Worm (Caenorhabditis elegans) whole organism, L1 larva: ENCODE measurements around the gene rpac-40.

Experiments
- C04F5.9 ChIP-seq: sonication (generic microtip); optimal IDR thresholded peaks from 2 replicates; lab custom pipeline; 2016; ENCODE audit warnings: missing genetic modification characterization, missing compliant biosample characterization
- C34B4.2 ChIP-seq: sonication (generic microtip); optimal IDR thresholded peaks from 2 replicates; lab custom pipeline; 2017; ENCODE audit warnings: mild to moderate bottlenecking, missing genetic modification characterization, missing compliant biosample characterization
- aly-2 ChIP-seq: fragments of 150-350 bp; optimal IDR thresholded peaks from 2 replicates; lab custom pipeline; 2014; ENCODE audit warnings: missing biosample characterization, missing genetic modification characterization
- blmp-1 ChIP-seq: fragments of 150-350 bp; optimal IDR thresholded peaks from 2 replicates; lab custom pipeline; 2014; ENCODE audit warnings: missing biosample characterization, missing genetic modification characterization
- ceh-8 ChIP-seq: fragments of 200-800 bp; sonication (Bioruptor generic); optimal IDR thresholded peaks from 2 replicates; lab custom pipeline; 2018; ENCODE audit warnings: mild to moderate bottlenecking, missing genetic modification characterization, moderate library complexity, missing compliant biosample characterization
- ceh-82 ChIP-seq, 3 experiments: fragments of 150-350 bp in 1 of 3; sonication (generic microtip) in 2 of 3; optimal IDR thresholded peaks; 2 replicates each; lab custom pipeline; 2014 to 2017; ENCODE audit warnings: missing biosample characterization in 3 of 3, missing genetic modification characterization in 3 of 3
- ceh-90 ChIP-seq: sonication (generic microtip); optimal IDR thresholded peaks from 2 replicates; lab custom pipeline; 2016; ENCODE audit warnings: missing genetic modification characterization, missing compliant biosample characterization
- dpl-1 ChIP-seq, 3 experiments: fragments of 150-350 bp in 2 of 3; sonication (generic microtip) in 1 of 3; optimal IDR thresholded peaks; 2 replicates each; lab custom pipeline; 2014 to 2017; ENCODE audit warnings: missing biosample characterization in 3 of 3, missing genetic modification characterization in 3 of 3, missing genetic modification reagents in 3 of 3
- dsc-1 ChIP-seq: sonication (generic microtip); optimal IDR thresholded peaks from 2 replicates; lab custom pipeline; 2016; ENCODE audit warnings: mild to moderate bottlenecking, missing genetic modification characterization, missing compliant biosample characterization
- efl-1 ChIP-seq, 4 experiments: fragments of 150-350 bp; optimal IDR thresholded peaks in 3 of 4; peaks in 1 of 4; 1 replicate in 1 of 4; 2 replicates in 3 of 4; lab custom pipeline; 2014; ENCODE audit warnings: missing biosample characterization in 2 of 4, missing genetic modification characterization in 2 of 4, missing genetic modification reagents in 2 of 4
- egl-27 ChIP-seq, 2 experiments: fragments of 150-350 bp in 1 of 2; sonication (generic microtip); optimal IDR thresholded peaks; 3 replicates each; lab custom pipeline; 2017 to 2018; ENCODE audit warnings: missing biosample characterization in 2 of 2, missing genetic modification characterization in 2 of 2, missing genetic modification reagents in 2 of 2
- fos-1 ChIP-seq: fragments of 150-350 bp; optimal IDR thresholded peaks from 2 replicates; lab custom pipeline; 2014; ENCODE audit warnings: missing biosample characterization, missing genetic modification characterization
- irx-1 ChIP-seq: sonication (generic microtip); optimal IDR thresholded peaks from 2 replicates; lab custom pipeline; 2016; ENCODE audit warnings: missing genetic modification characterization, missing compliant biosample characterization
- jun-1 ChIP-seq: fragments of 150-350 bp; optimal IDR thresholded peaks from 2 replicates; lab custom pipeline; 2014; ENCODE audit warnings: missing biosample characterization, missing genetic modification reagents, missing genetic modification characterization
- lin-13 ChIP-seq: fragments of 150-350 bp; optimal IDR thresholded peaks from 2 replicates; lab custom pipeline; 2014; ENCODE audit warnings: missing biosample characterization, missing genetic modification reagents, missing genetic modification characterization
- lin-14 ChIP-seq: fragments of 200-800 bp; sonication (Bioruptor generic); optimal IDR thresholded peaks from 2 replicates; lab custom pipeline; 2018; ENCODE audit warnings: mild to moderate bottlenecking, missing genetic modification characterization, moderate library complexity, missing compliant biosample characterization
- lin-15B ChIP-seq: fragments of 150-350 bp; sonication (generic microtip); optimal IDR thresholded peaks from 3 replicates; lab custom pipeline; 2014; ENCODE audit warnings: missing biosample characterization, missing genetic modification characterization
- lin-35 ChIP-seq, 2 experiments: fragments of 150-350 bp; optimal IDR thresholded peaks; 2 replicates each; lab custom pipeline; 2014; ENCODE audit warnings: missing biosample characterization in 2 of 2, missing genetic modification characterization in 2 of 2, missing genetic modification reagents in 2 of 2
- lin-39 ChIP-seq: fragments of 150-350 bp; optimal IDR thresholded peaks from 2 replicates; lab custom pipeline; 2014; ENCODE audit warnings: missing biosample characterization, missing genetic modification reagents, missing genetic modification characterization
- lsy-2 ChIP-seq, 2 experiments: fragments of 150-350 bp; optimal IDR thresholded peaks; 2 replicates each; lab custom pipeline; 2014; ENCODE audit warnings: missing biosample characterization in 2 of 2, missing genetic modification characterization in 2 of 2
- mdl-1 ChIP-seq, 2 experiments: fragments of 150-350 bp; optimal IDR thresholded peaks; 2 replicates each; lab custom pipeline; 2014 to 2017; ENCODE audit warnings: missing biosample characterization in 2 of 2, missing genetic modification characterization in 2 of 2, inconsistent platforms in 1 of 2
- mep-1 ChIP-seq: fragments of 150-350 bp; optimal IDR thresholded peaks from 2 replicates; lab custom pipeline; 2014; ENCODE audit warnings: missing biosample characterization, missing genetic modification characterization
- nhr-12 ChIP-seq: sonication (generic microtip); optimal IDR thresholded peaks from 2 replicates; lab custom pipeline; 2017; ENCODE audit warnings: missing biosample characterization, missing genetic modification characterization
- nhr-19 ChIP-seq: fragments of 200-800 bp; sonication (Bioruptor generic); conservative IDR thresholded peaks from 2 replicates; pipeline ENCODE4 v1.3.6; 2022; ENCODE audit warnings: missing genetic modification characterization, missing compliant biosample characterization
- nhr-20 ChIP-seq: sonication (generic microtip); optimal IDR thresholded peaks from 2 replicates; lab custom pipeline; 2016; ENCODE audit warnings: mild to moderate bottlenecking, missing genetic modification characterization, missing compliant biosample characterization
- nhr-77 ChIP-seq: fragments of 150-350 bp; optimal IDR thresholded peaks from 2 replicates; lab custom pipeline; 2014; ENCODE audit warnings: missing biosample characterization, missing genetic modification characterization
- pag-3 ChIP-seq: sonication (generic microtip); optimal IDR thresholded peaks from 2 replicates; lab custom pipeline; 2017; ENCODE audit warnings: missing genetic modification characterization, mild to moderate bottlenecking, missing compliant biosample characterization, antibody characterized with exemption, borderline replicate concordance; ENCODE audit not compliant: insufficient read depth
- pqm-1 ChIP-seq: sonication (generic microtip); optimal IDR thresholded peaks from 3 replicates; lab custom pipeline; 2017; ENCODE audit warnings: missing biosample characterization, missing genetic modification characterization
- rnt-1 ChIP-seq: sonication (generic microtip); optimal IDR thresholded peaks from 2 replicates; lab custom pipeline; 2016; ENCODE audit warnings: mild to moderate bottlenecking, missing genetic modification characterization, moderate library complexity, missing compliant biosample characterization
- snu-23 ChIP-seq: sonication (generic microtip); optimal IDR thresholded peaks from 2 replicates; lab custom pipeline; 2016; ENCODE audit warnings: missing genetic modification characterization, missing compliant biosample characterization
- sptf-1 ChIP-seq: fragments of 150-350 bp; optimal IDR thresholded peaks from 2 replicates; lab custom pipeline; 2014; ENCODE audit warnings: missing biosample characterization, missing genetic modification characterization
- sup-37 ChIP-seq: fragments of 200-800 bp; sonication (Bioruptor generic); optimal IDR thresholded peaks from 2 replicates; lab custom pipeline; 2018; ENCODE audit warnings: mild to moderate bottlenecking, missing genetic modification characterization, missing compliant biosample characterization
- tlp-1 ChIP-seq: fragments of 150-350 bp; optimal IDR thresholded peaks from 2 replicates; lab custom pipeline; 2014; ENCODE audit warnings: missing biosample characterization, missing genetic modification characterization
- unc-30 ChIP-seq: sonication (generic microtip); optimal IDR thresholded peaks from 2 replicates; lab custom pipeline; 2017; ENCODE audit warnings: missing biosample characterization, missing genetic modification characterization
- unc-62 ChIP-seq: fragments of 150-350 bp; optimal IDR thresholded peaks from 2 replicates; lab custom pipeline; 2014; ENCODE audit warnings: missing biosample characterization, missing genetic modification reagents, missing genetic modification characterization
- zip-4 ChIP-seq: fragments of 200-800 bp; sonication (Bioruptor generic); optimal IDR thresholded peaks from 2 replicates; lab custom pipeline; 2018; ENCODE audit warnings: mild to moderate bottlenecking, missing genetic modification characterization, moderate library complexity, missing compliant biosample characterization
- ztf-11 ChIP-seq, 2 experiments: sonication (generic microtip); optimal IDR thresholded peaks; 2 replicates each; lab custom pipeline; 2016 to 2017; ENCODE audit warnings: missing genetic modification characterization in 2 of 2, missing biosample characterization in 1 of 2, missing compliant biosample characterization in 1 of 2

rpac-40 gene

ce11 chrV:4164504-4164959 is 34.8 kb upstream of the rpac-40 start, which contains the start of gene Y45G5AM.3:
Y45G5AM.3 (plus strand) TSS chrV:4164554.
- TF ChIP-seq pag-3 (tag; lab: Kevin White, UChicago) (no peak), blmp-1 (tag; lab: Kevin White, UChicago) (no peak), lin-35 (GFP tag; optimal IDR thresholded peaks at IDR 0.05; lab: Kevin White, UChicago) (no peak), lin-14 (GFP tag; lab: Kevin White, UChicago) (peak; percentile 21), irx-1 (tag; lab: Kevin White, UChicago) (peak; percentile 13), lsy-2 (tag; optimal IDR thresholded peaks at IDR 0.05; lab: Kevin White, UChicago) (peak in 1 of 2 experiments; percentile 6), zip-4 (GFP tag; lab: Kevin White, UChicago) (no peak), dsc-1 (no peak), ceh-82 (tag; optimal IDR thresholded peaks at IDR 0.05; lab: Kevin White, UChicago) (no peak)
- TF ChIP-seq, all 84 proteins: peak for 3

ce11 chrV:4168045-4168444 is 31.2 kb upstream of the rpac-40 start:
- TF ChIP-seq ceh-90 (tag; lab: Kevin White, UChicago) (no peak), egl-27 (tag; optimal IDR thresholded peaks at IDR 0.05; lab: Kevin White, UChicago) (no peak), nhr-19 (GFP tag; lab: Robert Waterston, UW) (no peak), mep-1 (no peak), fos-1 (tag; lab: Kevin White, UChicago) (no peak), unc-62 (GFP tag; lab: Kevin White, UChicago) (no peak), lin-15B (tag; lab: Kevin White, UChicago) (no peak), tlp-1 (tag; lab: Kevin White, UChicago) (no peak), nhr-12 (tag; lab: Kevin White, UChicago) (no peak), pqm-1 (tag; lab: Kevin White, UChicago) (no peak), ceh-82 (tag; optimal IDR thresholded peaks at IDR 0.05; lab: Kevin White, UChicago) (no peak), lin-39 (tag; lab: Kevin White, UChicago) (no peak), rnt-1 (tag; lab: Kevin White, UChicago) (no peak), lin-14 (GFP tag; lab: Kevin White, UChicago) (no peak)

- TF ChIP-seq aly-2 (tag; lab: Kevin White, UChicago) (no peak), efl-1 (optimal IDR thresholded peaks at IDR 0.05; lab: Kevin White, UChicago) (peak; percentile 29 to 31), efl-1 (GFP tag; optimal IDR thresholded peaks at IDR 0.05 in 1 of 2; lab: Kevin White, UChicago) (peak; percentile 41 to 94), lin-15B (tag; lab: Kevin White, UChicago) (peak; percentile 37), lin-35 (GFP tag; optimal IDR thresholded peaks at IDR 0.05; lab: Kevin White, UChicago) (peak in 1 of 2 experiments; percentile 60), dpl-1 (GFP tag; optimal IDR thresholded peaks at IDR 0.05; lab: Kevin White, UChicago) (peak in 2 of 3 experiments; percentile 25 to 54)
Observed at ce11 chrV:4169658-4170057, 29.6 kb upstream of the rpac-40 start.

ce11 chrV:4170138-4170537 is 29.1 kb upstream of the rpac-40 start, which contains the start of gene Y45G5AM.7:
Y45G5AM.7 (minus strand) TSS chrV:4170238.
- TF ChIP-seq egl-27 (tag; optimal IDR thresholded peaks at IDR 0.05; lab: Kevin White, UChicago) (no peak), efl-1 (optimal IDR thresholded peaks at IDR 0.05; lab: Kevin White, UChicago) (no peak), efl-1 (GFP tag; optimal IDR thresholded peaks at IDR 0.05 in 1 of 2; lab: Kevin White, UChicago) (peak in 1 of 2 experiments; percentile 68)

ce11 chrV:4175624-4176023 is 23.7 kb upstream of the rpac-40 start, which contains the start of the genes coh-4 and pid-5:
coh-4 (minus strand) TSS chrV:4175640.
pid-5 (plus strand) TSS chrV:4175882.
- TF ChIP-seq rnt-1 (tag; lab: Kevin White, UChicago) (no peak), mdl-1 (tag; optimal IDR thresholded peaks at IDR 0.05; lab: Kevin White, UChicago) (no peak), C34B4.2 (tag; lab: Kevin White, UChicago) (no peak), sup-37 (GFP tag; lab: Kevin White, UChicago) (no peak), jun-1 (tag; lab: Kevin White, UChicago) (no peak), ceh-8 (GFP tag; lab: Kevin White, UChicago) (no peak), snu-23 (GFP tag; lab: Kevin White, UChicago) (no peak), nhr-19 (GFP tag; lab: Robert Waterston, UW) (no peak), C04F5.9 (tag; lab: Kevin White, UChicago) (no peak), ztf-11 (tag; optimal IDR thresholded peaks at IDR 0.05; lab: Kevin White, UChicago) (no peak), nhr-20 (no peak), lin-13 (GFP tag; lab: Kevin White, UChicago) (no peak), sptf-1 (no peak), nhr-77 (tag; lab: Kevin White, UChicago) (no peak), lin-35 (GFP tag; optimal IDR thresholded peaks at IDR 0.05; lab: Kevin White, UChicago) (no peak), aly-2 (tag; lab: Kevin White, UChicago) (no peak), unc-30 (tag; lab: Kevin White, UChicago) (no peak)
